Worm (Caenorhabditis elegans): ENCODE data around the gene F45E1.1.

ce11 chrX:7994486-7994885, 9.0 kb upstream of the F45E1.1 start:
- TF ChIP-seq aly-2 (tag; optimal IDR thresholded peaks at IDR 0.05) (no peak), jun-1 (tag; optimal IDR thresholded peaks at IDR 0.05) (no peak)
